Worm (Caenorhabditis elegans) whole organism, dauer: ENCODE results near the gene Y37E11AL.3.

Experiments
- unc-62 ChIP-seq: sonication (generic microtip); optimal IDR thresholded peaks from 2 replicates; lab custom pipeline; 2017; ENCODE audit warnings: missing biosample characterization, missing genetic modification reagents, missing genetic modification characterization

Y37E11AL.3 gene

DNA sequence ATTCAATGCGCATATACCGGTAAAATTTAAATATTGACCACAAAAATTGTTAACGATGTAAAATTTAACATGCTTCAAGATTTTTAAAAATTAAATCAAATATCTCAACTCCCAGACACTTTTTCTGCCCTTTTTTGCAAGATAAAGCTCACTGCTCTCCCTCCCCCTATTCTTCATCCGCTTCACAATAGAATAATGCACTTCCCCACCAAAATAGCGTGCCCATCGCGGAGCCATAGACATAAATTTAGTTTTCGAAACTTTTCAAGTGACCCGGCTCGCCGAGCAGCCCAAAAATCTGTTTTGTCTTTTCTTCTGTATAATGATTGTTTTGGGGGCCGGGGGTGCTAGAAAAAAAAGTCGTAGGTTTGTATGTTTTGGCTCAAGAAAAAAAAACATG, 26.9 kb upstream of the Y37E11AL.3 start:
- TF ChIP-seq unc-62, result no peak

DNA sequence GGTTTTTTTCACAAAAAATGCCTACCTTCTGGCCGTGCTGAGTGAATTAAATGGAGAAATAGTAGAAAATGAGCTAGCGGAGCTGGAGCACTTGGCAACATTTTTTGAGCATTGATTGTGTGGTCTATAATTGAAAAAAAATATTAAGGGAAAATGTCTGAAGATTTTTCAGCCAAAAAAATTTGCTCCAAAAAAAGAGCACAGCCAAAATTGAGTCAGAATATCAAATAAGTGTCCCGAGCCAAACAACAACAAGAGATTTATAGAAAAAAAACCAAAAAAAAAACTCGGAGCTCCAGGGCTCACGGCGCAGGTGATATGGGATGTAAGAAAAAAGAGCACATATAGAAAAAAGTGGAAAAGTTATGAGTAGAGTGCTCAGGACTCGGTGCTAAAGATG, 26.1 kb upstream of the Y37E11AL.3 start, which contains the start of gene fmil-1:
Gene fmil-1, minus strand, starts transcription at position 101 of the 400 bp plus-strand sequence.
- TF ChIP-seq unc-62, result no peak

DNA sequence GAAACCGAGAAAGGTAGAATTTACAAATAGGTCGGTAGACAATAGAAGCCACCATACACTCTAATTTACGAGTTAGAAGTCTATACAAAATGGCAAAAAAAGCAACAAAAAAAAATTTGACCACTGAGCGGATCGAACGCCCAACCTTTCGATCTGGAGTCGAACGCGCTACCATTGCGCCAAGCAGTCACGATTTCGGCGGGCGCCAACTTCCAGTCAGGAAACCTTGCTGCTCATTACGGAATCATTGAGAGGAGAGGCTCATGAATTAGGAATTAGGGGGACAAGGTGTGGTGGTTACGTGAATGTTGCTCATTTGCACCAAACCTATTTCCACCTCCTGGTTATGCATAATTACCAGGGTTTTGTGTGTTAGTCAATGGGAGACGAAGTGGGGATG, 13.0 kb upstream of the Y37E11AL.3 start:
- no peak for TF ChIP-seq unc-62

DNA sequence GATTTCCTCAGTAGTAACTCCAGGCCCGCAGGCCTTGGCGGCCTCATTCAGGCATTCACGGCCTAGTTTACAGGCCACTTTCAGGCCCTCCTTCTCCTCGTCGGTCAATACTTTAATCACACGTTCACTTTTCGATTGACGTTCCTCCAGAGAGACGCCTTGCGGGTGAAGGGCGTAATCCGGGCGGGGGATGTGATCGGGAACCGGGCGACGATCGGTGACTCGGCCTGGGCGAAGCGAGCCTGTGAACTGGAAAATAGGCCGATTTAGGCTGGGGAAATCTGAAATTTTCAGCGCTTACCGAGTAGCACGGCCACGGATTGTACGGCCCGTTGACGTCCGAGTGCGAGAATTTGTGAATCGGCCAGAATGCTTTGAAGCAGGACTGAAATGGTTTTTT, 8.5 kb upstream of the Y37E11AL.3 start:
- no peak for TF ChIP-seq unc-62

DNA sequence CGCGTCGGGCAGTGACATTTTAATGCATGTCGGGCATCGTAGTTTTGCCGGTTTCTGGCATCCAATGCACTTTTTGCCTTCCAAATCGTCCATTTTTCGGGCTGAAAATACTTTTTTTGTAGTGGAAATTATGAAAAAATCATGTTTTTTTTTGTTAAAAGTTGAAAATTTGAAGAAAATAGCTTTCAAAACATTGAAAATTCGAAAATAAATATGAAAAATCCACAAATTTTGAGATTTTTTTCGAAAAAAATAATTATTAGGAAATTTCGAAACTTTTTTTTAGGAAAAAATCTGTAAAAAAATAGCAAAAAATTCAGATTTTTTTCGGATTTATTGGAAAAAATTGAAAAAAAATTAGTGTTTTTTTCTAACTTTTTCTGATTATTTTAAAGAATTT, 8.0 kb upstream of the Y37E11AL.3 start, which contains the start of gene map-1:
Gene map-1, minus strand, starts transcription at position 101 of the 400 bp plus-strand sequence.
- TF ChIP-seq unc-62, result no peak

DNA sequence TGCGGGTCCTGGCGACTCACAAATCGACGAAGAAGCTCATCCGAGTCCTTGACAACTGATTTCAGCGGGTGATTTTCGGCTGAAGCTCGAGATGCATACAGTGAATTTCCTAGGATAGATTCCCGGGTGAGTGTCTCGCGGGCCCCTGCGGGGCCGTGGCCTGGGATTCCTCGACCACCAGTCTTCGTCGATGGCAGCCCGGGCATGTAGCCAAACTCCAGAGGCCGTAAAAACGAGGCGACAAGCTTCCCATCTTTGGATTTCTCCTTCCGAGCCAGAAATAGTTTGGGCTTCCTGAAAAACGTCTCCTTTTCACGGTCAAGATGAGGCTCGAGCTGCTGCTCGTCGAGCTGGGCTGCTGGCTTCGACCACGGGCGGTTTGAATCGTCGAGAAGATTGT, 6.7 kb upstream of the Y37E11AL.3 start:
- no peak for TF ChIP-seq unc-62

DNA sequence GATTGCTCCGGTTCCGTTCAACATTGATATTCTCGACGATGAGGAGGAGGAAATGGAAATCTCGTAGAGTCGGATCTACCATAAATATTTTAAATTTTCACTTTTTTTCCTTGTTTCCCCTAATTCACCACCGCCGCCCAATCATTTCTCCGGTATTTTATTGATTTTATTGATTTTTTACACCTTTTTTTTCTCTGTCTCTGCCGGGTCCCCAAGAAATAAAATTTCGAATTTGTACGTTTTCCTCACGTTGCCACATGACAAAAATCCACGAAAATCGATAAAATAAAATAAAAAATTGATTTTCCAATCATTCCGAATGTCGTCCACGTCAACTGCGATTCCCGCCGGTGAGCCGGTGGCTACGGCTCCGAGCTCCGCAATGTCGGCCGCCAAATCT, 3.5 kb downstream of the Y37E11AL.3 start, which contains the start of gene Y37E11AL.2:
Gene Y37E11AL.2, plus strand, starts transcription at position 301 of the 400 bp plus-strand sequence.
- no peak for TF ChIP-seq unc-62

DNA sequence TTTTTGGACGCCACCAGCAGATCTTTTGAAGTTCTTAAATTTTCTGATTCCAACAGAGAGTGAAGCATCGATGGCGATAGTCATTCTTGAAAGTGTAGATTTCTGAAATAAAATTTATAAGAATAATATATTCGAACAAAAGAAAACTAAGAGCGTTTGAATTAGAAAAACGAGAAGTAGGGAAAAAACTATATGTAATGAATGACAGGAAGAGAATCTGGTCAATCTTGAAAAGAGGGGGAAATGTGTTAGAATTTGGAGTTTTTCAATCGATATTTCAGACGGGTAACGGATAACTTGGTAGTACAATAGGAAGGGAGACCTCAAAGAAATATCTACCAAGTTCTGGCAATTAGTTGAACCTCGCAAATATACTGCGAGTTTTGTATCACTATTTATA, 5.8 kb downstream of the Y37E11AL.3 start, which contains the start of gene Y37E11AL.9:
Gene Y37E11AL.9, minus strand, starts transcription at position 101 of the 400 bp plus-strand sequence.
- no peak for TF ChIP-seq unc-62

DNA sequence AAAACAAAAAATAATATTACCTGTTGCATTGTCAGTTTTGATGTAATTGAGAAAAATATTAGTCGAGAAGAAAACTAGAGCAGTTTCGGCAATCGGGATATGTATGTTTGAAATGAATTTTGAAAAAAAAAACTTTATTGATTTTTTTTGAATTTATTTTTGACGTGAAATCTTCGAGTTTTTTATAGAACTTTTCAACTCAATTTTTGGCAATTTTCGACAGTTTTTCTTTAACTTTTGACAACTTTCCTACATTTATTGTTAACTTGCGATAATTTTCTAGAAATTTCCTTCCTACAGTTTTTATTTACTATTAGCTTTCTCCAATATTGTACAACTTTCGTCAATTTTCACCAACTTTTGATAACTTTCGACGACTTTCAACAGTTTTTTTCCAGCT, 7.2 kb downstream of the Y37E11AL.3 start, which contains the start of gene Y37E11AL.12:
Gene Y37E11AL.12, minus strand, starts transcription at position 101 of the 400 bp plus-strand sequence.
- no peak for TF ChIP-seq unc-62

DNA sequence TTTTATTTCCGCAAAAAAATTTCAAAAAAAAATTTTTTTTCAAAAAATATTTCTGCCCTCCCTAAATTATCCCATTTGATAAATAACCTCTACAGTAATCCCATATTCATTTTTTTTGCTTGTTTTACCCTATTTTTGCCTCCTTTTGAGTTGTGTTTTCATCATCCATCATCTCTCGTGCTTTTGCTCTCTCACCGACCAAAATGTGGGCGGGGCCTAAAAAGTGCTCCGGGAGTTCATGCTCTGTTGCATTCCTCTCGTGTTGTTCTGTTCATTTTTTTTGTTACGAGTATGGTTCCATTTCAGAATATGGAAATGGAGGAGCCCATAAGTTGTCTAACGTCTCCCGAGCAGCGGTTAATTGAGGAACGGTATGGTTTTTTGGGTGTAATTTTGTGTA, 14.5 kb downstream of the Y37E11AL.3 start, which contains the start of gene Y37E11AL.1:
Gene Y37E11AL.1, plus strand, starts transcription at position 301 of the 400 bp plus-strand sequence.
- TF ChIP-seq unc-62, result no peak

DNA sequence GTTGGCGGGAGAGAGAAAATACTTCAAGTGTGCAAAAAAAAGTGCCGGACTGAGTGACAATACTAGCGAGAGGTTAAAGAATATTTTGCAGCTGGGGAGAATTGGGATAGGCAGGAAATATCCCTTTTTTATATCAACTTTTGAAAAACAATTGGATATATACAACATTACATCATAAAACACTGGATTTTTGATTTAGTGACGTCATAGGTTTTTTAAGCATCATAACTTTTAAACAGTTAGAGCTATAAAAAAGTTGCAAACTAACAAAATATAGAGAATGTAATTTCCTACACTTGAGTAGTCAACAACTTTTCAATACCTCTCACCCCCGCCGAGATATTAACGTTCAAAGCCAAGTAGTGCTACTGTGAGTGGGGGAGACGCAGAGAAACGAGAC, 16.0 kb downstream of the Y37E11AL.3 start:
- no peak for TF ChIP-seq unc-62

DNA sequence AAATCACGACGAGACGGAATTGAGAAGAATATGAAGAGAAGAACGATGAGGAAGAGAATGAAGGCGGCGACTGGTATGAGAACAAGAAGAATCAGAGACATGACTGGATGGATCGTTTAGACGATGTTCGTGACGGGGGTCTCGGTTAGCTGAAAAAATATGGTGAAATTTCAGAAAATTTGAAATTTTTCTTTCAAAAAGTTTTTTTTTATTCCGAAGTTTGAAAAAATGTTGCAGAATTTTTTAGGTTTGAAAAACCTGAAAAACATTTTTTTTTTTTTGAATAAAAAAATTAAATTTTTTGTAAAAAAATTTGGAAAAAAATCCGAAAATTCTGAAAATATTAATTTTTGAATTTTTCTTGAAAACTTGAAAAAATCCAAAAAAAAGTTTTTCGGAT, 24.3 kb downstream of the Y37E11AL.3 start, which contains the start of gene Y37E11AM.3:
Gene Y37E11AM.3, minus strand, starts transcription at position 101 of the 400 bp plus-strand sequence.
- TF ChIP-seq unc-62, result no peak

DNA sequence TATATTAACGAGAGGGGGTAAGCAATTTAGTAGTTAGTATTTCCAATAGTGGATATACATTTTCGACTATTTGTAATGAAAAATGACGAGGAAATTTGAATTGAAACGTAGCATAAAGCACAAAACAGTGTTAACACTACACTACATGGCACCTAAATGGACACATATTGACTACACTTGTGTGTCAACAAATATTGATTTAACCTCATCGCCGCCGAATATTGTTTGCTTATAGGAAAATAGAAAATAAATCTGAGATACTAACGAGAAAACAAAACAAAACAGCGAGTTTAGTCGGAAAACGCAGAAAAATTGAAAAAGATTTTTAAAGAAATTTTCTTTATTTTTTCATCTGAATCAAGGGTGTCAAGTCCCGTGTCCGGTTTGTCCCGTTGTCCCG, 25.9 kb downstream of the Y37E11AL.3 start:
- no peak for TF ChIP-seq unc-62

DNA sequence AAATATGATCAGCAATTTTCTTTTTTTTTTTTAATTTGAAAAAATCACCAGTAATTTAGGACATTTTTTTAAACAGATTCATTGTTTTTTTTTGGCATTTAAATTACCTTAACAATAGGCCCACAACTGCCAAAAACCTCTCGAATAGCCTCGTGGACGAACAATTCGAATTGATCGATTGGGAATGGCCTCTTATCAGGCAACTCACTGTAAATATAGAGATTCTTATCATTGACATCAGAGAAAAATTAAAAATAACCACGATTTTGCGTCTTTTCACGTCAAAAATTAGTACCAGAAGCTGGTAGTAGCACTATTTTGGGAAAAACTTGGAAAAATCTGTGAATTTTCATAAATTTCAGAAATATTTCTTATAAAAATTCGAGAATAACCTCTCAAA, 27.2 kb downstream of the Y37E11AL.3 start:
- TF ChIP-seq unc-62, result no peak

DNA sequence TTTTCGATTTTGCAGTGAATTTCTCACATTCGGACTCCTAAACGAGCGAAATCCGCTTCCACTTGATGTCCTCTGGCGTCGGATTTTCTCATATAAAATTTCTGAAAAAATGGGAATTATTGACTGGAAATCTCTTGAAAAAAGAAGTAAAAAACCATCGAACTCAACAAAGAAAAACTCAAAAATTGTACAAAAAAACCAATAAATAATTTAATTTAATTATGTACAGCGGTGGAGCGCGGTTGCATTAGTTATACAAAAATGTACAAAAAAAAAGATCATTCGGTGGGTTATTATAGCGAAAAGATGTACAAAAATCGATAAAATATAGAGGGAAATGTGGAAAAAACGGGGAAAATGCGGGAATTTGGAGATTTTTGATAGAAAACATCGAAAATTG, 28.0 kb downstream of the Y37E11AL.3 start, which contains the start of gene Y37E11AM.4:
Gene Y37E11AM.4, minus strand, starts transcription at position 101 of the 400 bp plus-strand sequence.
- no peak for TF ChIP-seq unc-62

DNA sequence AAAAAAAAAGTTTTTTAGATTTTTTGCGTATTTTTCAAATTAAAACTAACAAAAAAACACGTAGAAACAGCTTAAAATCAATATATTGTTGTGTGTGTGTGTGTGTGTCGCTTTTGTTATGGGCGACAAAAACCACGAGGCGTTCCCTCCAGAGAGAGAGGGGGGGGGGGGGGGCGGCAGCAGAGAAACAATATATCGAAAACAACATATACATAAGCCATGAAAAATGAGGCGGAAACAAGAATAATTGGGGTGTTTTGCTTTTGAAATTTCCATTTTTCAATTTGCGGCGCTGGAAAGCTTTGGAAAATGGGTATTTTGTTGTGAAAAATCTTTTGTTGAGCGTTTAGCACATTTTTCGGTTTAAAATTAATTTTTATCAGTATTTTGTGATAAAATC, 30.6 kb downstream of the Y37E11AL.3 start, which contains the start of gene Y37E11AM.2:
Gene Y37E11AM.2, minus strand, starts transcription at position 101 of the 400 bp plus-strand sequence.
- no peak for TF ChIP-seq unc-62

DNA sequence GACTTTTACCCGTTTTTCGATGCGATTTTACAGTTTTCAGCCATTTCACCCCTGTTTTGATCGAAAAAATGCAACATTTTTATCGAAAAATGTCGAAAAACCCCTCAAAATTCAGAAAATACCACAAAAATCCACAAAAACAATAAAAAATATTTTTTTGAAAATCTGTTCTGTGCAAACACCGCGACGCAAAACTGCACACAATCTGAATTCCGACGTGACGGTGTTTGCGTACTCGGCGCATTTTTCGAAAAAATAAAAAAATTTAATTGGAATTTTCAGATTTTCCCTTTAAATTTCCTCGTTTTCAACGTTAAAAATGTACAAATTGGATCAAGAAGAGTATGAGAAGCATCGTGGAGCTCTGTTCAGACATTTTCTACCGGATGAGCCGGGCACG, 31.1 kb downstream of the Y37E11AL.3 start, which contains the start of gene smgl-2:
Gene smgl-2, plus strand, starts transcription at position 320 of the 400 bp plus-strand sequence.
- TF ChIP-seq unc-62, result no peak

DNA sequence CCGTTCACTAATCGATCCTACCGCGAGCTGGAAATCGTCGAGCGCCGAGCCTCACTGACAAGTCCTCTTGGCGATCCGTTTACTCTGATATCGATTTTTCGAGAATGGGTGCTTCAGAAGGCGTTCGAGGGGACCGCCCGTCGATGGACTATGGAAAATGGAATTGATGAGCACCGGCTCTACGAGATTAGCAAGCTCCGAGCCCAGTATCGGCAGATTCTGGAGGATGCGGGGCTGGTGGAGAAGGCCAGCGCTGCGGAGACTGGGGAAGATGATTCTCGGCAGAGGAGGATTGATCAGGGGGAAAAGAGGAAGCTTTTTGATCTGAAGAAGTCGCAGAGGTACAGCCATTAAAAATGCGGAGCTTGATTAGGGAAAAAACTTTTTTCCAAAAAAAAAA, 36.7 kb downstream of the Y37E11AL.3 start:
- TF ChIP-seq unc-62, result no peak

DNA sequence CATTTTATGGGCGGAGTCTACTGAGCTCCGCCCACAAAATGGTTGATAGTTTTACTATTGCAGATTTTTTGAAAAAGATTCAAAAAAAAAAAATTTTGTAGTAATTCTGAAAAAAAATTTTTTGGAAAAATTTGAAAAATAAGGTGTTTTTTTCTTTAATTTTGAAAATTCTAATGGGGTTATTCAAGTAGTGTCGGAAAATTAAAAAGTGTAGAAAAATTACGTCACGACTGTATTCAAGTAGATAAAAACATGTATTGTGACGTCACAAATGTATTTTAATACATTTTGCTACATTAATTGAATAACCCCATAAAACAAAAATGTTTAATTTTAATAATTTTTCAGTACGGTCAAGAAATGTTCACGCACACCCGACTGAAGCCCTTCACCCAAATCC, 38.6 kb downstream of the Y37E11AL.3 start:
- TF ChIP-seq unc-62, result no peak
